Worm (Caenorhabditis elegans): ENCODE measurements around the gene sto-4.

Gene sto-4

ce11 chrX:11673063-11673759, 29.3 kb downstream of the sto-4 start:
- peak; percentile 82 for TF ChIP-seq cnd-1 (tag; optimal IDR thresholded peaks at IDR 0.05)
- TF ChIP-seq ztf-11 (tag; optimal IDR thresholded peaks at IDR 0.05): no peak
- peak; percentile 65 for TF ChIP-seq ces-1 (GFP tag; optimal IDR thresholded peaks at IDR 0.05)
- TF ChIP-seq lin-32 (GFP tag; optimal IDR thresholded peaks at IDR 0.05): peak; percentile 85

- TF ChIP-seq drap-1 (GFP tag; optimal IDR thresholded peaks at IDR 0.05) (no peak), nhr-2 (tag; optimal IDR thresholded peaks at IDR 0.05) (peak; percentile 49), cnd-1 (tag; optimal IDR thresholded peaks at IDR 0.05) (peak; percentile 73)
Observed at ce11 chrX:11675573-11675972, 31.6 kb downstream of the sto-4 start.

ce11 chrX:11679211-11679977, 35.5 kb downstream of the sto-4 start:
- TF ChIP-seq flh-1 (GFP tag; optimal IDR thresholded peaks at IDR 0.05) (no peak), unc-62 (GFP tag; optimal IDR thresholded peaks at IDR 0.05) (no peak), zip-8 (tag; optimal IDR thresholded peaks at IDR 0.05) (no peak), snpc-4 (tag; optimal IDR thresholded peaks at IDR 0.05) (no peak), nhr-2 (tag; optimal IDR thresholded peaks at IDR 0.05) (no peak), ceh-43 (GFP tag; optimal IDR thresholded peaks at IDR 0.05) (no peak), mls-2 (tag; optimal IDR thresholded peaks at IDR 0.05) (no peak), M03D4.4 (tag; optimal IDR thresholded peaks at IDR 0.05) (no peak), mab-5 (tag; optimal IDR thresholded peaks at IDR 0.05) (no peak), ham-2 (GFP tag; optimal IDR thresholded peaks at IDR 0.05) (no peak), pha-4 (tag; optimal IDR thresholded peaks at IDR 0.05) (no peak), lin-32 (GFP tag; optimal IDR thresholded peaks at IDR 0.05) (no peak), cnd-1 (tag; optimal IDR thresholded peaks at IDR 0.05) (no peak), ztf-11 (tag; optimal IDR thresholded peaks at IDR 0.05) (no peak), tbx-8 (GFP tag; optimal IDR thresholded peaks at IDR 0.05) (no peak), ceh-83 (GFP tag; optimal IDR thresholded peaks at IDR 0.05) (no peak), bed-3 (GFP tag; optimal IDR thresholded peaks at IDR 0.05) (no peak), sem-2 (GFP tag; optimal IDR thresholded peaks at IDR 0.05) (no peak), ceh-39 (tag; optimal IDR thresholded peaks at IDR 0.05) (no peak), elt-1 (tag; optimal IDR thresholded peaks at IDR 0.05; ENCODE audit: borderline replicate concordance, insufficient read depth) (no peak)

- TF ChIP-seq cnd-1 (tag; optimal IDR thresholded peaks at IDR 0.05) (no peak), elt-1 (tag; optimal IDR thresholded peaks at IDR 0.05; ENCODE audit: borderline replicate concordance, insufficient read depth) (no peak), snpc-4 (tag; optimal IDR thresholded peaks at IDR 0.05) (no peak), nhr-28 (tag; optimal IDR thresholded peaks at IDR 0.05) (no peak), nhr-76 (tag; optimal IDR thresholded peaks at IDR 0.05) (no peak), flh-1 (GFP tag; optimal IDR thresholded peaks at IDR 0.05) (no peak)
Observed at ce11 chrX:11680851-11681250, 36.9 kb downstream of the sto-4 start, which contains the start of gene T04F8.7. TSS of gene T04F8.7 (minus strand) at chrX:11680980.

ce11 chrX:11684261-11684660, 40.3 kb downstream of the sto-4 start, which contains the start of gene hnd-1:
TSS of gene hnd-1 (plus strand) at chrX:11684561.
- no peak for TF ChIP-seq lin-13 (tag; optimal IDR thresholded peaks at IDR 0.05)
- TF ChIP-seq mls-2 (tag; optimal IDR thresholded peaks at IDR 0.05): no peak
- TF ChIP-seq ceh-43 (GFP tag; optimal IDR thresholded peaks at IDR 0.05): no peak
- TF ChIP-seq ztf-11 (tag; optimal IDR thresholded peaks at IDR 0.05): no peak
- no peak for TF ChIP-seq cnd-1 (tag; optimal IDR thresholded peaks at IDR 0.05)
- no peak for TF ChIP-seq nhr-28 (tag; optimal IDR thresholded peaks at IDR 0.05)
- no peak for TF ChIP-seq nhr-2 (tag; optimal IDR thresholded peaks at IDR 0.05)
- no peak for TF ChIP-seq mep-1 (tag; optimal IDR thresholded peaks at IDR 0.05)
- TF ChIP-seq hlh-1 (tag; optimal IDR thresholded peaks at IDR 0.05): no peak
- TF ChIP-seq M03D4.4 (tag; optimal IDR thresholded peaks at IDR 0.05): no peak
- TF ChIP-seq ham-2 (GFP tag; optimal IDR thresholded peaks at IDR 0.05): no peak
